Worm (Caenorhabditis elegans) whole organism, young adult: Measurements from ENCODE around the gene acs-11.

Experiments used
- K12H6.12 ChIP-seq: fragments of 200-800 bp; sonication (Bioruptor generic); optimal IDR thresholded peaks from 2 replicates; lab custom pipeline; 2018; ENCODE audit warnings: mild to moderate bottlenecking, missing genetic modification characterization, missing compliant biosample characterization
- ama-1 ChIP-seq, 3 experiments: fragments of 150-350 bp in 1 of 3; sonication (generic microtip) in 2 of 3; optimal IDR thresholded peaks; 2 replicates each; lab custom pipeline; 2014 to 2018; ENCODE audit warnings: missing biosample characterization in 2 of 3, missing genetic modification characterization in 2 of 3, missing genetic modification reagents in 2 of 3
- atf-7 ChIP-seq: sonication (generic microtip); optimal IDR thresholded peaks from 2 replicates; lab custom pipeline; 2017; ENCODE audit warnings: mild to moderate bottlenecking, missing genetic modification characterization, missing compliant biosample characterization
- him-1 ChIP-seq: sonication (generic microtip); optimal IDR thresholded peaks from 2 replicates; lab custom pipeline; 2016; ENCODE audit warnings: missing genotype, missing genetic modification reagents, missing genetic modification characterization, missing compliant biosample characterization
- hlh-12 ChIP-seq: sonication (generic microtip); optimal IDR thresholded peaks from 2 replicates; lab custom pipeline; 2016; ENCODE audit warnings: missing genetic modification characterization, missing compliant biosample characterization
- lag-1 ChIP-seq: fragments of 200-800 bp; sonication (Bioruptor generic); IDR thresholded peaks from 2 replicates; pipeline ENCODE4 v1.3.6; 2022; ENCODE audit warnings: missing genetic modification reagents, missing genetic modification characterization, missing compliant biosample characterization
- lin-26 ChIP-seq: fragments of 200-800 bp; sonication (Bioruptor generic); IDR thresholded peaks from 2 replicates; pipeline ENCODE4 v1.3.6; 2022; ENCODE audit warnings: missing genetic modification reagents, missing genetic modification characterization, missing compliant biosample characterization
- repo-1 ChIP-seq: sonication (generic microtip); optimal IDR thresholded peaks from 2 replicates; lab custom pipeline; 2017; ENCODE audit warnings: mild to moderate bottlenecking, missing genetic modification characterization, missing compliant biosample characterization
- snpc-1.3 ChIP-seq: sonication (generic microtip); optimal IDR thresholded peaks from 2 replicates; lab custom pipeline; 2017; ENCODE audit warnings: missing genetic modification characterization, mild to moderate bottlenecking, missing compliant biosample characterization, antibody characterized with exemption, moderate library complexity, missing genotype, missing genetic modification reagents; ENCODE audit not compliant: insufficient read depth
- snpc-4 ChIP-seq, 5 experiments: fragments of 150-350 bp in 1 of 5; sonication (generic microtip) in 4 of 5; optimal IDR thresholded peaks; 2 replicates each; lab custom pipeline; 2014 to 2018; ENCODE audit warnings: missing genetic modification characterization in 5 of 5, missing biosample characterization in 3 of 5, antibody characterized with exemption in 2 of 5, mild to moderate bottlenecking in 2 of 5, missing compliant biosample characterization in 2 of 5, missing genotype in 2 of 5, moderate library complexity in 2 of 5, missing genetic modification reagents in 1 of 5
- tbx-9 ChIP-seq: sonication (generic microtip); optimal IDR thresholded peaks from 2 replicates; lab custom pipeline; 2016; ENCODE audit warnings: borderline replicate concordance, missing genetic modification characterization, inconsistent platforms, missing compliant biosample characterization
- unc-130 ChIP-seq: sonication (generic microtip); optimal IDR thresholded peaks from 2 replicates; lab custom pipeline; 2016; ENCODE audit warnings: missing genetic modification reagents, missing genetic modification characterization, missing compliant biosample characterization

- no peak for TF ChIP-seq lag-1 (GFP tag; lab: Robert Waterston, UW)
- no peak for TF ChIP-seq atf-7 (tag; lab: Kevin White, UChicago)
- TF ChIP-seq snpc-1.3 (tag; lab: Kevin White, UChicago) = no peak
- no peak for TF ChIP-seq snpc-4 (GFP tag; optimal IDR thresholded peaks at IDR 0.05; lab: Kevin White, UChicago)
- TF ChIP-seq snpc-4 (tag; optimal IDR thresholded peaks at IDR 0.05; lab: Kevin White, UChicago) = no peak
- TF ChIP-seq ama-1 (optimal IDR thresholded peaks at IDR 0.05; lab: Kevin White, UChicago) = no peak
- TF ChIP-seq ama-1 (GFP tag; optimal IDR thresholded peaks at IDR 0.05; lab: Kevin White, UChicago) = no peak
- no peak for TF ChIP-seq hlh-12 (tag; lab: Kevin White, UChicago)
- no peak for TF ChIP-seq tbx-9 (tag; lab: Kevin White, UChicago)
- TF ChIP-seq repo-1 = no peak
- no peak for TF ChIP-seq K12H6.12 (tag; lab: Kevin White, UChicago)
- no peak for TF ChIP-seq unc-130 (GFP tag; lab: Kevin White, UChicago)
- no peak for TF ChIP-seq him-1 (tag; lab: Kevin White, UChicago)
- TF ChIP-seq lin-26 (GFP tag; lab: Robert Waterston, UW) = no peak
Observed at ce11 chrII:4715676-4716075, 26.3 kb upstream of the acs-11 start, which contains the start of gene F41C3.8.
